Worm (Caenorhabditis elegans): Measurements from ENCODE around the gene tbp-1.

DNA sequence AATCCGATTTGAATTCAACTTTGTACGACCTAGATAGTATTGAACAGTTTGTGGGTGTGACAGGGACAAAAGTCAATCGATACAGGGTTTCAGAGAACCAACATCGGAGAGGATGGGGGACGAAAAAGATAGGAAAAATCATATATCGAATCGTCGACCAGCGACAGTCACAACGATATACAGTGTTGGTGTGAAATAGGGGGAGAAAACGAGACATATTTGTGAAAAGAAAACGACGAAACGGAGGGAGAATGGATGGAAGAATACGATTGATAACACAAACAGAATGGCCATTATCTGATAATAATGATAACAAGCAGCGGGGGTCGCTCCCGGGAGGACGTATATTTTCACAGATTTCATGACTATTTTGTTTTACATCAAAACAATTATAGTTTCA is 8.4 kb upstream of the tbp-1 start:
- TF ChIP-seq ceh-82 (tag; optimal IDR thresholded peaks at IDR 0.05) (no peak), R02D3.7 (tag; optimal IDR thresholded peaks at IDR 0.05) (no peak), ztf-11 (tag; optimal IDR thresholded peaks at IDR 0.05) (no peak), lsy-2 (tag; optimal IDR thresholded peaks at IDR 0.05) (no peak)
